Worm (Caenorhabditis elegans) whole organism, mixed stage, embryonic: ENCODE measurements around the gene cht-3.

ENCODE experiments used
- elt-1 ChIP-seq: sonication (generic microtip); optimal IDR thresholded peaks from 2 replicates; lab custom pipeline; 2017; ENCODE audit warnings: missing genetic modification characterization, mild to moderate bottlenecking, missing compliant biosample characterization, antibody characterized with exemption, moderate library complexity, borderline replicate concordance; ENCODE audit not compliant: insufficient read depth
- elt-3 ChIP-seq: fragments of 150-350 bp; optimal IDR thresholded peaks from 2 replicates; lab custom pipeline; 2014; ENCODE audit warnings: missing biosample characterization, missing genetic modification characterization
- mab-5 ChIP-seq: fragments of 150-350 bp; optimal IDR thresholded peaks from 2 replicates; lab custom pipeline; 2014; ENCODE audit warnings: missing biosample characterization, missing genetic modification characterization
- nhr-12 ChIP-seq: fragments of 150-350 bp; optimal IDR thresholded peaks from 2 replicates; lab custom pipeline; 2014; ENCODE audit warnings: missing biosample characterization, missing genetic modification characterization
- nhr-237 ChIP-seq: fragments of 150-350 bp; optimal IDR thresholded peaks from 2 replicates; lab custom pipeline; 2014; ENCODE audit warnings: missing biosample characterization, missing genetic modification characterization
- nhr-76 ChIP-seq: sonication (generic microtip); optimal IDR thresholded peaks from 2 replicates; lab custom pipeline; 2017; ENCODE audit warnings: missing biosample characterization, missing genetic modification characterization

DNA sequence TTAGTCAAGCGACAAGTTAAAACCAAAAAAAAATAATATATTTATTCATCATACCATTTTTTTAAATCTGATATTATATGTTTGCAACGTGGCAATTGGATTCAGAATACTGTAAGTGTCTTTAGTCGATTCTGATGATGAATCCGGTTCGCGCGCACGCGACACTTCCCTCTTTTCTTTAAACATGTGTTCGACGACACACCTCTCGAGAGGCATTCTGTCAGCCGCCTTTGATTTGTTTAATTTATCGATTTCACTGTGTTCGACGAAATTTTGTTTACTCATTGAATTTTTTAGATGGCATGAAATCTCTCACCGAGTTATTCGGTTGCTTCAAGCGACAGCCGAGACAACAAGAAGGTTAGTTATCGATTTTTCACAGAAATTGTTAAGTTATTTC lies 8.3 kb downstream of the cht-3 start, which contains the start of gene trxr-1:
- no peak for TF ChIP-seq nhr-12 (tag; lab: Kevin White, UChicago)
- TF ChIP-seq nhr-237 (tag; lab: Kevin White, UChicago), result no peak
- TF ChIP-seq elt-3 (tag; lab: Kevin White, UChicago), result no peak
- TF ChIP-seq nhr-76 (tag; lab: Kevin White, UChicago), result no peak
- TF ChIP-seq elt-1, result no peak
- TF ChIP-seq mab-5 (tag; lab: Kevin White, UChicago), result no peak
